Fruit fly (Drosophila melanogaster) whole organism, adult: Measurements from ENCODE around the gene CG17636.

Experiments
- CG11617 ChIP-seq: fragments of 200-800 bp; sonication (Bioruptor generic); optimal IDR thresholded peaks from 2 replicates; lab custom pipeline; 2017; ENCODE audit warnings: mild to moderate bottlenecking, missing biosample characterization, missing genetic modification reagents, missing genetic modification characterization
- CG12768 ChIP-seq: fragments of 200-800 bp; sonication (Bioruptor generic); optimal IDR thresholded peaks from 2 replicates; lab custom pipeline; 2017; ENCODE audit warnings: missing biosample characterization, missing genetic modification characterization, mild to moderate bottlenecking, moderate library complexity, missing genetic modification reagents
- CG14711 ChIP-seq: fragments of 200-800 bp; sonication (Bioruptor generic); optimal IDR thresholded peaks from 2 replicates; lab custom pipeline; 2018; ENCODE audit warnings: missing biosample characterization, mild to moderate bottlenecking, missing genetic modification characterization, moderate library complexity
- CG1620 ChIP-seq: fragments of 200-800 bp; sonication (Bioruptor generic); optimal IDR thresholded peaks from 2 replicates; lab custom pipeline; 2016; ENCODE audit warnings: missing biosample characterization, missing genetic modification characterization
- CG33017 ChIP-seq: fragments of 200-800 bp; sonication (Bioruptor generic); optimal IDR thresholded peaks from 2 replicates; lab custom pipeline; 2018; ENCODE audit warnings: missing biosample characterization, mild to moderate bottlenecking, missing genetic modification characterization, moderate library complexity
- CG5204 ChIP-seq: fragments of 200-800 bp; sonication (Bioruptor generic); optimal IDR thresholded peaks from 2 replicates; lab custom pipeline; 2016; ENCODE audit warnings: missing biosample characterization, missing genetic modification characterization
- CG7045 ChIP-seq: fragments of 200-800 bp; sonication (Bioruptor generic); optimal IDR thresholded peaks from 2 replicates; lab custom pipeline; 2017; ENCODE audit warnings: missing biosample characterization, mild to moderate bottlenecking, missing genetic modification characterization
- CG7101 ChIP-seq: fragments of 200-800 bp; sonication (Bioruptor generic); optimal IDR thresholded peaks from 2 replicates; lab custom pipeline; 2018; ENCODE audit warnings: missing biosample characterization, mild to moderate bottlenecking, missing genetic modification characterization, moderate library complexity
- Clk ChIP-seq: fragments of 200-800 bp; sonication (Bioruptor generic); optimal IDR thresholded peaks from 2 replicates; lab custom pipeline; 2017; ENCODE audit warnings: missing biosample characterization, missing genetic modification characterization
- Crg-1 ChIP-seq: fragments of 200-800 bp; sonication (Bioruptor generic); optimal IDR thresholded peaks from 2 replicates; lab custom pipeline; 2016; ENCODE audit warnings: missing biosample characterization, missing genetic modification characterization
- Hr96 ChIP-seq: fragments of 200-800 bp; sonication (Bioruptor generic); optimal IDR thresholded peaks from 2 replicates; lab custom pipeline; 2016; ENCODE audit warnings: missing biosample characterization, missing genetic modification characterization
- Mnt ChIP-seq: fragments of 200-800 bp; sonication (Bioruptor generic); optimal IDR thresholded peaks from 2 replicates; lab custom pipeline; 2016; ENCODE audit warnings: missing biosample characterization, mild to moderate bottlenecking, missing genetic modification characterization
- bab1 ChIP-seq: fragments of 200-800 bp; sonication (Bioruptor generic); optimal IDR thresholded peaks from 3 replicates; lab custom pipeline; 2019; ENCODE audit warnings: missing biosample characterization, mild to moderate bottlenecking, missing genetic modification characterization, moderate library complexity
- cic ChIP-seq: fragments of 200-800 bp; sonication (Bioruptor generic); optimal IDR thresholded peaks from 2 replicates; lab custom pipeline; 2017; ENCODE audit warnings: missing biosample characterization, mild to moderate bottlenecking, missing genetic modification characterization, moderate library complexity
- cnc ChIP-seq, 2 experiments: fragments of >200 bp; optimal IDR thresholded peaks; 2 replicates each; lab custom pipeline; 2017
- kay ChIP-seq: fragments of 200-800 bp; sonication (Bioruptor generic); peaks from one replicate; lab custom pipeline; 2016; ENCODE audit warnings: missing biosample characterization, missing genetic modification characterization, borderline replicate concordance
- ovo ChIP-seq: fragments of 200-800 bp; sonication (Bioruptor generic); optimal IDR thresholded peaks from 2 replicates; lab custom pipeline; 2016; ENCODE audit warnings: missing biosample characterization, missing genetic modification characterization
- pad ChIP-seq: fragments of 200-800 bp; sonication (Bioruptor generic); optimal IDR thresholded peaks from 3 replicates; lab custom pipeline; 2017; ENCODE audit warnings: missing biosample characterization, missing genetic modification characterization, mild to moderate bottlenecking, moderate library complexity, missing genetic modification reagents
- tj ChIP-seq: fragments of 200-800 bp; sonication (Bioruptor generic); optimal IDR thresholded peaks from 3 replicates; lab custom pipeline; 2017; ENCODE audit warnings: missing biosample characterization, mild to moderate bottlenecking, missing genetic modification characterization, moderate library complexity
- toe ChIP-seq: fragments of 200-800 bp; sonication (Bioruptor generic); optimal IDR thresholded peaks from 2 replicates; lab custom pipeline; 2016; ENCODE audit warnings: missing biosample characterization, missing genetic modification characterization

The CG17636 gene

DNA sequence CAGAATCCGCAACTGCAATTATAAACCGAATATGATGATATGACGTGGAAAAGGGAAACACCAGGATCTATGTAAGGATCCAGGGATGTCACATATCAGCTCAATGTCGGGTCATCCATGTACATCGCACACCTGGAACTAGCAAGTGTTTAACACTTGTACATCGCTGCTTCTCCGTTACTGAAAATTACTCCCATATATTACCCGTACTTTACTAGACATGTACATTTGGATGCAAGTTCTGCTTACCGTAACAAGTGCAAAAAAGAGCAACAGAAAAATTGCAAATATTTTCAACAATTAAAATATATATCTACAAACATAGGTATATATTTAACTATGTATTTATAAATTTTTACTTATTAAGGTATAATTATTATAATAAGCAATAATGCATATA, 13.5 kb upstream of the CG17636 start, which contains the start of gene tyn:
TSS of gene tyn (plus strand) at position 301 of the 400 bp plus-strand sequence.
- no peak for TF ChIP-seq Mnt (GFP tag; lab: Kevin White, UChicago)
- TF ChIP-seq CG12768 = no peak
- no peak for TF ChIP-seq CG7101 (tag; lab: Kevin White, UChicago)
- no peak for TF ChIP-seq cnc (optimal IDR thresholded peaks at IDR 0.05; lab: Kevin White, UChicago)
- no peak for TF ChIP-seq bab1 (GFP tag; lab: Kevin White, UChicago)
- no peak for TF ChIP-seq CG11617 (GFP tag; lab: Kevin White, UChicago)
- TF ChIP-seq toe (GFP tag; lab: Kevin White, UChicago) = no peak
- TF ChIP-seq CG7045 = no peak
- TF ChIP-seq Clk (GFP tag; lab: Kevin White, UChicago) = no peak
- no peak for TF ChIP-seq CG14711 (tag; lab: Kevin White, UChicago)

DNA sequence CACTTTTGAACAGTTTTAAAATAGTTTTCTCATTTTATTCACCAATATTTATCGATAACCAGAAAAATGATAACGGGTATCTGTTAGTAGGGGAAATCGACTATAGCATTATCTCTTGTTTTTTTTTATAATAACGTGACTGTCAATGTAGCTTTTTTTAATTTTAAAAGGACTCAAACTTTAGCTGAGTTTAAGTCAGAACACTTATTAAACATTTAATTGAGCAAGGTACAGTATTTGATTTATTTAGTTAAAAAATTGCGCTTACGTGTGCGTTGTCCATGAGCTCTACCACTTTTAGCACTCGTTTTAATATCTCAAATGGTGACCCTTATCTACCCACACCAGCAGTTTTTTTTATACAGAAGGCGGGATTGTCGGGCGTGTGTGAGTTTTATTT, 4.0 kb upstream of the CG17636 start:
- TF ChIP-seq cnc (optimal IDR thresholded peaks at IDR 0.05; lab: Kevin White, UChicago) (no peak), Hr96 (GFP tag; lab: Kevin White, UChicago) (no peak), CG14711 (tag; lab: Kevin White, UChicago) (peak; percentile 30), CG11617 (GFP tag; lab: Kevin White, UChicago) (no peak), tj (peak; percentile 13)

DNA sequence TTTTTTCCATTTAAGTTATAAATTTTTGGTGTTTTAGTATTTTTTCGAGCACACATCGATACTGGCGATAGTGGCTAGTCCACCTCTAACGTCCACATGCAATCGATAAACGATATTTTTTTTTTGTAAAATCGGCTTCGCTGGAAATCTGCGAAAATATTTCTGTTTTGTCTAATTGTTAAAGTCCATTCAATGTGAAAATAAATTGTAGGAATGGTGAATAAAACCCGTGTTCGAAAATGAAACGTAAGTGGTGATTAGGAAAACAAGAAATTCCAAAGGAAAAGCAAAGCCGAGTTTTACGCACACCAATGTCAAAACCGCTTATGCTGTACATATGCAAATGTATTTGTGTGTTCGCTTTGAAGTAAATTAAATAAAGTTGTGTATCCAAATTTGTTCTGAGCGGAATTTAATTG, 845 bp upstream of the CG17636 start, which contains the start of gene RhoGAP1A:
TSS of gene RhoGAP1A (plus strand) at position 100 of the 419 bp plus-strand sequence.
- TF ChIP-seq pad (no peak), Hr96 (GFP tag; lab: Kevin White, UChicago) (no peak), bab1 (GFP tag; lab: Kevin White, UChicago) (peak; percentile 55), cnc (optimal IDR thresholded peaks at IDR 0.05; lab: Kevin White, UChicago) (no peak), tj (no peak), toe (GFP tag; lab: Kevin White, UChicago) (no peak), Mnt (GFP tag; lab: Kevin White, UChicago) (peak; percentile 28), cic (GFP tag; lab: Kevin White, UChicago) (no peak), CG33017 (tag; lab: Kevin White, UChicago) (no peak), Clk (GFP tag; lab: Kevin White, UChicago) (no peak), CG1620 (GFP tag; lab: Kevin White, UChicago) (no peak), Crg-1 (GFP tag; lab: Kevin White, UChicago) (no peak), CG11617 (GFP tag; lab: Kevin White, UChicago) (no peak), CG7045 (no peak), CG12768 (no peak), CG5204 (GFP tag; lab: Kevin White, UChicago) (no peak), kay (peak; percentile 79), CG7101 (tag; lab: Kevin White, UChicago) (no peak), ovo (GFP tag; lab: Kevin White, UChicago) (no peak), CG14711 (tag; lab: Kevin White, UChicago) (no peak)

DNA sequence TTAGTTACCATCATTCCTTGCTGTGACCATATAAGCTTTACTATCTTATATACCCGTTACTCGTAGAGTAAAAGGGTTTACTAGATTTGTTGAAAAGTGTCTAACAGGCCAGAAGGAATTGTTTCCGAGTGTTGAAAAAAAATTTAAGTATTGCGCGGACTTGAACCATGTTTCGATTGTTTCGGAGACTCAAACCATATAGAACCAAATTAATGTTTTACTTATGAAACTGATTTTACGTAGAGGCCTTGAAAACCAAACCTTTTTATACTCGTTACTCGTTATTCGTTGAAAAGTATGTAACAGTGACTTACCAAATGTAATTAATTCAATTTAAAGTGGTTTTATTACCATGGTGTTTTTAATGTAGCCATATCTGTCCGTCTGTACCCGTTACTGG, 2.7 kb downstream of the CG17636 start:
- TF ChIP-seq cnc (optimal IDR thresholded peaks at IDR 0.05; lab: Kevin White, UChicago) = no peak
- TF ChIP-seq CG1620 (GFP tag; lab: Kevin White, UChicago) = no peak

DNA sequence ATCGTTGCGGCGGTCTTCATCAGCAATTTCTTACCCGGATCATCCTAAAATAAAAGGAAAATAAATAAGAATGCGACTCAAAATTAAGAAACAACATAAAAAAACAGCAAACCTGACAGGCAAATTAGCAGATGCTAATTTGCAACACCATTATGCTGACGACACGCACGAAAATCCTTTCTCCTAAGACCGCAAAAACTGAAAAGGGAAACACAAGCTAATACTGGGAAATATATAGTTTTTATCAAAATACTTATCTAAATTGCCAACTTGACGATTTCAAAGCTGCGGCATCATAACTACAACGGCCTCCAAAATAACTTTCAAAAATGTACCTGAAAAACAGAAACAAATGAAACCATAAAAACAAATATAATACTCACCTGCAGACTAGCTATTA, 11.5 kb downstream of the CG17636 start:
- TF ChIP-seq tj = no peak
- TF ChIP-seq CG1620 (GFP tag; lab: Kevin White, UChicago) = no peak
- peak; percentile 89 for TF ChIP-seq kay
- TF ChIP-seq cic (GFP tag; lab: Kevin White, UChicago) = no peak
- TF ChIP-seq Clk (GFP tag; lab: Kevin White, UChicago) = no peak
- no peak for TF ChIP-seq Mnt (GFP tag; lab: Kevin White, UChicago)
- no peak for TF ChIP-seq CG7101 (tag; lab: Kevin White, UChicago)
- TF ChIP-seq cnc (optimal IDR thresholded peaks at IDR 0.05; lab: Kevin White, UChicago) = no peak
- TF ChIP-seq CG7045 = no peak
- TF ChIP-seq toe (GFP tag; lab: Kevin White, UChicago) = no peak
- no peak for TF ChIP-seq CG33017 (tag; lab: Kevin White, UChicago)
- no peak for TF ChIP-seq CG5204 (GFP tag; lab: Kevin White, UChicago)
- peak; percentile 23 for TF ChIP-seq Hr96 (GFP tag; lab: Kevin White, UChicago)
- no peak for TF ChIP-seq CG14711 (tag; lab: Kevin White, UChicago)
- TF ChIP-seq Crg-1 (GFP tag; lab: Kevin White, UChicago) = no peak
